Fruit fly (Drosophila melanogaster): Measurements from ENCODE around the gene CAH16.
A peak's percentile ranks its signal among the peaks of the same experiment; 100 is the strongest.

The CAH16 gene

dm6 chr3R:31222125-31222889 lies 37.7 kb upstream of the CAH16 start:
- peak; percentile 49 for TF ChIP-seq psq (GFP tag; optimal IDR thresholded peaks at IDR 0.05)
- TF ChIP-seq N (GFP tag; optimal IDR thresholded peaks at IDR 0.05): no peak
- TF ChIP-seq dmrt93B (GFP tag; optimal IDR thresholded peaks at IDR 0.05): peak; percentile 47
- TF ChIP-seq OdsH (GFP tag; optimal IDR thresholded peaks at IDR 0.05): peak; percentile 61
- TF ChIP-seq CG9705 (GFP tag; optimal IDR thresholded peaks at IDR 0.05): peak; percentile 20
- peak; percentile 60 for TF ChIP-seq Sp1 (GFP tag; optimal IDR thresholded peaks at IDR 0.05)
- TF ChIP-seq foxo (GFP tag; optimal IDR thresholded peaks at IDR 0.05): peak in 1 of 2 experiments; percentile 77
- TF ChIP-seq Hnf4 (GFP tag; optimal IDR thresholded peaks at IDR 0.05): peak; percentile 46
- TF ChIP-seq rgr (GFP tag; optimal IDR thresholded peaks at IDR 0.05): peak; percentile 72
- TF ChIP-seq ey (GFP tag; optimal IDR thresholded peaks at IDR 0.05): peak; percentile 72
- peak; percentile 50 for TF ChIP-seq woc (GFP tag; optimal IDR thresholded peaks at IDR 0.05)
- no peak for TF ChIP-seq Jra (GFP tag; optimal IDR thresholded peaks at IDR 0.05)
- TF ChIP-seq Hr78 (GFP tag; optimal IDR thresholded peaks at IDR 0.05): no peak
- no peak for TF ChIP-seq Abd-B (GFP tag; optimal IDR thresholded peaks at IDR 0.05)
- TF ChIP-seq usp (GFP tag; optimal IDR thresholded peaks at IDR 0.05): no peak
- peak; percentile 56 for TF ChIP-seq sv (GFP tag; optimal IDR thresholded peaks at IDR 0.05)
- TF ChIP-seq fru (GFP tag; optimal IDR thresholded peaks at IDR 0.05): peak; percentile 80
- TF ChIP-seq h (GFP tag; optimal IDR thresholded peaks at IDR 0.05): peak; percentile 83
- TF ChIP-seq GATAd (GFP tag; optimal IDR thresholded peaks at IDR 0.05): no peak
- TF ChIP-seq Vsx2 (GFP tag; optimal IDR thresholded peaks at IDR 0.05; ENCODE audit: partially characterized antibody): no peak
- TF ChIP-seq Rel (GFP tag; optimal IDR thresholded peaks at IDR 0.05): no peak
- no peak for TF ChIP-seq Rel (tag; optimal IDR thresholded peaks at IDR 0.05)
- TF ChIP-seq CG32264 (GFP tag; optimal IDR thresholded peaks at IDR 0.05): peak; percentile 8
- no peak for TF ChIP-seq pan (optimal IDR thresholded peaks at IDR 0.05)
- peak; percentile 58 for TF ChIP-seq HLH106 (tag; optimal IDR thresholded peaks at IDR 0.05)
- TF ChIP-seq br (GFP tag; optimal IDR thresholded peaks at IDR 0.05): peak; percentile 70

DNA sequence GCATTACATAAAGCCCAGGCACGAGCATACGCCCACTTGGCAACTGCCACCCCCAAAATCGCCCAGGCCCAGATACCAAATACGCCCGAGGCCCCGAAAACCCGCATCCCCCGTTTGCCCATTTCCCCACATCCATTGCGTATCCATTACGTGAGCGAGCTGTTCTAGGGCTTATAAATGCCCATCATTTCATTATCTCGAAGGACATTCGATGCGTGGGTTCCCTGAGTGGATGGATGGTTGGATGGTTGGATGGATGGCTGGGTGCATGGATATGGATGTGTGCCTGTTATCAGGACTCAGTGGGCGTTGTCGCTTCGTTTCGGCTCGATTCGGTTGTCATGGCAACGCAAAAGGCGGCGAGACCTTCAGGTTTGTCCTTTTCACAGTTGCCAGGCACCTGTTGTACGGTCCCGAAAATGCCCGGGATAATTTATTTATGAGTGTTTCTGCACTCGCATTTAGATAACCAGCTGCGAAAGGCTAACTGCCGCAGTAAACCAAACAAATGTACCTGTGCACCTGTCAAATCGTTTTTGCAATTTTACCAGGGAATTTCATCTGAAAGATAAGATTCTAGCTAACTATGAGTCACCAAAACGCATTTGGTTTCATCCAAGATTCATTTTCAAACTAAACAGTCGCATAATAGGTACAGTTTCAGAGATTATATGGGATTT lies 37.0 kb upstream of the CAH16 start:
- TF ChIP-seq fru (GFP tag; optimal IDR thresholded peaks at IDR 0.05) (no peak), CG32264 (GFP tag; optimal IDR thresholded peaks at IDR 0.05) (no peak), Rel (GFP tag; optimal IDR thresholded peaks at IDR 0.05) (no peak), Rel (tag; optimal IDR thresholded peaks at IDR 0.05) (no peak), sv (GFP tag; optimal IDR thresholded peaks at IDR 0.05) (no peak), dmrt93B (GFP tag; optimal IDR thresholded peaks at IDR 0.05) (no peak), tai (GFP tag; optimal IDR thresholded peaks at IDR 0.05) (no peak), GATAd (GFP tag; optimal IDR thresholded peaks at IDR 0.05) (no peak), dsf (GFP tag; optimal IDR thresholded peaks at IDR 0.05; ENCODE audit: borderline replicate concordance) (no peak)

- TF ChIP-seq Dfd (GFP tag; optimal IDR thresholded peaks at IDR 0.05) (no peak), Rel (GFP tag; optimal IDR thresholded peaks at IDR 0.05) (no peak), Rel (tag; optimal IDR thresholded peaks at IDR 0.05) (peak; percentile 38), Mio (GFP tag; optimal IDR thresholded peaks at IDR 0.05) (no peak), Jra (GFP tag; optimal IDR thresholded peaks at IDR 0.05) (peak; percentile 37), sage (GFP tag; optimal IDR thresholded peaks at IDR 0.05) (peak; percentile 3), OdsH (GFP tag; optimal IDR thresholded peaks at IDR 0.05) (peak; percentile 26), psq (GFP tag; optimal IDR thresholded peaks at IDR 0.05) (peak; percentile 4)
These were observed 35.8 kb upstream of the CAH16 start for dm6 chr3R:31223971-31224860.

- no peak for TF ChIP-seq Mio (GFP tag; optimal IDR thresholded peaks at IDR 0.05)
- TF ChIP-seq fru (GFP tag; optimal IDR thresholded peaks at IDR 0.05): peak; percentile 80
- peak; percentile 46 for TF ChIP-seq Hnf4 (GFP tag; optimal IDR thresholded peaks at IDR 0.05)
- TF ChIP-seq Abd-B (GFP tag; optimal IDR thresholded peaks at IDR 0.05): no peak
- no peak for TF ChIP-seq Dif (GFP tag; optimal IDR thresholded peaks at IDR 0.05; ENCODE audit: partially characterized antibody)
- TF ChIP-seq Vsx2 (GFP tag; optimal IDR thresholded peaks at IDR 0.05; ENCODE audit: partially characterized antibody): no peak
- TF ChIP-seq N (GFP tag; optimal IDR thresholded peaks at IDR 0.05): no peak
- no peak for TF ChIP-seq woc (GFP tag; optimal IDR thresholded peaks at IDR 0.05)
- peak; percentile 80 for TF ChIP-seq rgr (GFP tag; optimal IDR thresholded peaks at IDR 0.05)
- peak in 1 of 2 experiments; percentile 74 for TF ChIP-seq foxo (GFP tag; optimal IDR thresholded peaks at IDR 0.05)
- TF ChIP-seq CrebA (GFP tag; optimal IDR thresholded peaks at IDR 0.05; ENCODE audit: borderline replicate concordance): no peak
- peak; percentile 58 for TF ChIP-seq psq (GFP tag; optimal IDR thresholded peaks at IDR 0.05)
- TF ChIP-seq brk (GFP tag; optimal IDR thresholded peaks at IDR 0.05): peak; percentile 64
- TF ChIP-seq Hr83 (GFP tag; optimal IDR thresholded peaks at IDR 0.05; ENCODE audit: poor library complexity, severe bottlenecking): peak; percentile 66
- peak; percentile 71 for TF ChIP-seq Jra (GFP tag; optimal IDR thresholded peaks at IDR 0.05)
- no peak for TF ChIP-seq usp (GFP tag; optimal IDR thresholded peaks at IDR 0.05)
- TF ChIP-seq pan (optimal IDR thresholded peaks at IDR 0.05): no peak
- no peak for TF ChIP-seq jim (GFP tag; optimal IDR thresholded peaks at IDR 0.05)
- TF ChIP-seq sv (GFP tag; optimal IDR thresholded peaks at IDR 0.05): no peak
- peak; percentile 76 for TF ChIP-seq ey (GFP tag; optimal IDR thresholded peaks at IDR 0.05)
- TF ChIP-seq sage (GFP tag; optimal IDR thresholded peaks at IDR 0.05): peak; percentile 25
- peak; percentile 79 for TF ChIP-seq h (GFP tag; optimal IDR thresholded peaks at IDR 0.05)
- peak; percentile 26 for TF ChIP-seq OdsH (GFP tag; optimal IDR thresholded peaks at IDR 0.05)
- TF ChIP-seq HLH106 (tag; optimal IDR thresholded peaks at IDR 0.05): peak; percentile 63
These were observed 34.9 kb upstream of the CAH16 start for dm6 chr3R:31225043-31225681.
